Worm (Caenorhabditis elegans) whole organism, L4 larva: ENCODE results near the gene R13D7.2.
A peak's percentile ranks its signal among the peaks of the same experiment; 100 is the strongest.

ENCODE experiments used
- aha-1 ChIP-seq: fragments of 150-350 bp; peaks from one replicate; lab custom pipeline; 2014; ENCODE audit warnings: missing biosample characterization, missing genetic modification characterization
- lsy-2 ChIP-seq, 2 experiments: fragments of 150-350 bp in 1 of 2; sonication (generic microtip) in 1 of 2; optimal IDR thresholded peaks; 2 replicates each; lab custom pipeline; 2014 to 2017; ENCODE audit warnings: missing biosample characterization in 2 of 2, missing genetic modification characterization in 2 of 2
- nhr-28 ChIP-seq: fragments of 150-350 bp; optimal IDR thresholded peaks from 2 replicates; lab custom pipeline; 2014; ENCODE audit warnings: missing biosample characterization, missing genetic modification characterization
- nhr-6 ChIP-seq: fragments of 150-350 bp; optimal IDR thresholded peaks from 2 replicates; lab custom pipeline; 2014; ENCODE audit warnings: missing biosample characterization, missing genetic modification characterization
- unc-62 ChIP-seq, 3 experiments: fragments of 150-350 bp in 1 of 3; sonication (generic microtip); optimal IDR thresholded peaks in 2 of 3; peaks in 1 of 3; 1 replicate in 1 of 3; 2 replicates in 2 of 3; lab custom pipeline; 2014 to 2017; ENCODE audit warnings: missing biosample characterization in 3 of 3, missing genetic modification characterization in 3 of 3, missing genetic modification reagents in 3 of 3, missing genotype in 1 of 3
- vab-7 ChIP-seq: fragments of 200-800 bp; sonication (Bioruptor generic); IDR thresholded peaks from 2 replicates; pipeline ENCODE4 v1.3.6; 2022; ENCODE audit warnings: missing genetic modification reagents, missing genetic modification characterization, missing compliant biosample characterization

DNA sequence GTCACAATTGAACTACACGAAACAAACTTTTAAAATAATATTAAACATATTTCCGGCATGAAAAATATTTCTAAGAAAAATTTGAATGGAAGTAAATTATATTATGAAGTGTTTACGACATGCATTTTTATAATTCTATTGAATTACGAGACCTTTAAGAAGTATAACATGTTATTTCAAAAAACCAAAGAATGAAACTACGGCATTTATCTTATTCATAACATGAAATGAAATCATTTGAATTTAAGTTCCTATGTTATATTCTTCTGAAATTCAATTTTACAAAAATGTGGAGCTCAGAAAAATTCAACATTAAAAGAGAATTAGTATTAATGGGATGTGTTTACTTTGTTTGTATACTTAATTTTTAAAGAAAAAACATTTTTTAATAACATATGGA, 21.3 kb downstream of the R13D7.2 start, which contains the start of gene srw-71:
- no peak for TF ChIP-seq nhr-6 (tag; lab: Kevin White, UChicago)
- TF ChIP-seq nhr-28 = no peak
- no peak for TF ChIP-seq lsy-2 (tag; optimal IDR thresholded peaks at IDR 0.05; lab: Kevin White, UChicago)
- no peak for TF ChIP-seq unc-62 (GFP tag; optimal IDR thresholded peaks at IDR 0.05 in 1 of 2; lab: Kevin White, UChicago)
- no peak for TF ChIP-seq unc-62 (tag; optimal IDR thresholded peaks at IDR 0.05; lab: Kevin White, UChicago)
- TF ChIP-seq aha-1 (tag; lab: Kevin White, UChicago) = peak; percentile 11
- no peak for TF ChIP-seq vab-7 (GFP tag; lab: Robert Waterston, UW)
